Fruit fly (Drosophila melanogaster): ENCODE results near the gene ng2.

The ng2 gene

dm6 chrX:3249189-3249588 lies 8.8 kb upstream of the ng2 start, which contains the start of gene Pig1:
Gene Pig1, minus strand, starts transcription at chrX:3249289.
- TF ChIP-seq Sp1 (GFP tag; optimal IDR thresholded peaks at IDR 0.05): no peak
- no peak for TF ChIP-seq Myc (optimal IDR thresholded peaks at IDR 0.05)
- no peak for TF ChIP-seq fru (GFP tag; optimal IDR thresholded peaks at IDR 0.05)
- TF ChIP-seq Mio (GFP tag; optimal IDR thresholded peaks at IDR 0.05): no peak
- no peak for TF ChIP-seq sage (GFP tag; optimal IDR thresholded peaks at IDR 0.05)
- TF ChIP-seq HLH106 (tag; optimal IDR thresholded peaks at IDR 0.05): no peak
- no peak for TF ChIP-seq OdsH (GFP tag; optimal IDR thresholded peaks at IDR 0.05)
- TF ChIP-seq dmrt93B (GFP tag; optimal IDR thresholded peaks at IDR 0.05): no peak

dm6 chrX:3244120-3244519 lies 3.7 kb upstream of the ng2 start, which contains the start of gene ng4:
Gene ng4, minus strand, starts transcription at chrX:3244220.
- no peak for TF ChIP-seq rgr (GFP tag; optimal IDR thresholded peaks at IDR 0.05)
- TF ChIP-seq Dfd (GFP tag; optimal IDR thresholded peaks at IDR 0.05): no peak
- TF ChIP-seq dmrt93B (GFP tag; optimal IDR thresholded peaks at IDR 0.05): no peak
- TF ChIP-seq foxo (GFP tag; optimal IDR thresholded peaks at IDR 0.05): no peak
- TF ChIP-seq h (GFP tag; optimal IDR thresholded peaks at IDR 0.05): no peak
- TF ChIP-seq br (GFP tag; optimal IDR thresholded peaks at IDR 0.05): no peak
- TF ChIP-seq lola (GFP tag; optimal IDR thresholded peaks at IDR 0.05): no peak
- no peak for TF ChIP-seq Rel (GFP tag; optimal IDR thresholded peaks at IDR 0.05)
- TF ChIP-seq Rel (tag; optimal IDR thresholded peaks at IDR 0.05): no peak
- TF ChIP-seq CG9705 (GFP tag; optimal IDR thresholded peaks at IDR 0.05): no peak
- TF ChIP-seq Hr78 (GFP tag; optimal IDR thresholded peaks at IDR 0.05): no peak
- no peak for TF ChIP-seq sage (GFP tag; optimal IDR thresholded peaks at IDR 0.05)
- no peak for TF ChIP-seq Myc (optimal IDR thresholded peaks at IDR 0.05)
- TF ChIP-seq Mio (GFP tag; optimal IDR thresholded peaks at IDR 0.05): no peak
- no peak for TF ChIP-seq CG32264 (GFP tag; optimal IDR thresholded peaks at IDR 0.05)

- TF ChIP-seq psq (GFP tag; optimal IDR thresholded peaks at IDR 0.05): no peak
- TF ChIP-seq br (GFP tag; optimal IDR thresholded peaks at IDR 0.05): no peak
- TF ChIP-seq Hr78 (GFP tag; optimal IDR thresholded peaks at IDR 0.05): no peak
- TF ChIP-seq sv (GFP tag; optimal IDR thresholded peaks at IDR 0.05): no peak
- no peak for TF ChIP-seq Dfd (GFP tag; optimal IDR thresholded peaks at IDR 0.05)
- no peak for TF ChIP-seq lola (GFP tag; optimal IDR thresholded peaks at IDR 0.05)
- TF ChIP-seq Abd-B (GFP tag; optimal IDR thresholded peaks at IDR 0.05): no peak
- TF ChIP-seq h (GFP tag; optimal IDR thresholded peaks at IDR 0.05): no peak
- no peak for TF ChIP-seq foxo (GFP tag; optimal IDR thresholded peaks at IDR 0.05)
- TF ChIP-seq tai (GFP tag; optimal IDR thresholded peaks at IDR 0.05): no peak
- TF ChIP-seq Vsx2 (GFP tag; optimal IDR thresholded peaks at IDR 0.05; ENCODE audit: partially characterized antibody): no peak
- no peak for TF ChIP-seq Sp1 (GFP tag; optimal IDR thresholded peaks at IDR 0.05)
- TF ChIP-seq fru (GFP tag; optimal IDR thresholded peaks at IDR 0.05): no peak
These were observed 1.7 kb upstream of the ng2 start, which contains the start of the genes ng3 and ng1 for dm6 chrX:3241984-3242462. Gene ng3, minus strand, starts transcription at chrX:3242084. Gene ng1, plus strand, starts transcription at chrX:3242412.

DNA sequence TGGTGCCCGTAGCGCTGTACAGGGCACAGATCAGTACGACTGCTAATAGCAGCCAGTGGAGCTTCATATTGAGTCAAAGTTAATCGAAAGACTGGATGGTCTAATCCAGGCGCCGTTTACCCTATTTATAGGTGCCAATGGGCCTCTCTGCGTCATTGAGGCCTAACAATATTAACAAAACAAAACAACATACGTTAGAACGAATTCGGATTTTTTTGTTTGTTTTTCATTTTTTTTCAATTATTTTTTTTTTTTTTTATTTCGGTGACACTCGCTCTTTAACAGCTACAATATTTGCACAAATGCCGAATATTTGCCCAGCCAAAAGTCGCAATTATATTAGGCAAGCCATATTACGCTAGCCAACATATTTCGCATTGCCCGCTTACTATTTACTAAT lies 3.8 kb downstream of the ng2 start, which contains the start of gene CG14265:
Gene CG14265, minus strand, starts transcription at position 101 of the 400 bp plus-strand sequence.
- TF ChIP-seq sv (GFP tag; optimal IDR thresholded peaks at IDR 0.05): no peak
- no peak for TF ChIP-seq rgr (GFP tag; optimal IDR thresholded peaks at IDR 0.05)
- TF ChIP-seq Mio (GFP tag; optimal IDR thresholded peaks at IDR 0.05): no peak
- no peak for TF ChIP-seq Abd-B (GFP tag; optimal IDR thresholded peaks at IDR 0.05)
- no peak for TF ChIP-seq fru (GFP tag; optimal IDR thresholded peaks at IDR 0.05)
- TF ChIP-seq tai (GFP tag; optimal IDR thresholded peaks at IDR 0.05): no peak
- TF ChIP-seq brk (GFP tag; optimal IDR thresholded peaks at IDR 0.05): no peak
- no peak for TF ChIP-seq Jra (GFP tag; optimal IDR thresholded peaks at IDR 0.05)
- TF ChIP-seq N (GFP tag; optimal IDR thresholded peaks at IDR 0.05): no peak
- no peak for TF ChIP-seq jim (GFP tag; optimal IDR thresholded peaks at IDR 0.05)
- no peak for TF ChIP-seq lola (GFP tag; optimal IDR thresholded peaks at IDR 0.05)
- no peak for TF ChIP-seq OdsH (GFP tag; optimal IDR thresholded peaks at IDR 0.05)
- TF ChIP-seq dl (GFP tag; optimal IDR thresholded peaks at IDR 0.05; ENCODE audit: insufficient read depth in 1 of 2, partially characterized antibody in 2 of 2): no peak

- TF ChIP-seq Vsx2 (GFP tag; optimal IDR thresholded peaks at IDR 0.05; ENCODE audit: partially characterized antibody): no peak
- no peak for TF ChIP-seq Hnf4 (GFP tag; optimal IDR thresholded peaks at IDR 0.05)
- no peak for TF ChIP-seq sage (GFP tag; optimal IDR thresholded peaks at IDR 0.05)
- no peak for TF ChIP-seq woc (GFP tag; optimal IDR thresholded peaks at IDR 0.05)
- TF ChIP-seq dl (GFP tag; optimal IDR thresholded peaks at IDR 0.05; ENCODE audit: insufficient read depth in 1 of 2, partially characterized antibody in 2 of 2): no peak
- TF ChIP-seq GATAd (GFP tag; optimal IDR thresholded peaks at IDR 0.05): no peak
- no peak for TF ChIP-seq Hr78 (GFP tag; optimal IDR thresholded peaks at IDR 0.05)
- TF ChIP-seq Rel (GFP tag; optimal IDR thresholded peaks at IDR 0.05): no peak
- no peak for TF ChIP-seq Rel (tag; optimal IDR thresholded peaks at IDR 0.05)
- TF ChIP-seq CG9705 (GFP tag; optimal IDR thresholded peaks at IDR 0.05): no peak
These were observed 6.7 kb downstream of the ng2 start for dm6 chrX:3233683-3234082.

Measured in whole organism, wandering third instar larva.